Worm (Caenorhabditis elegans): Measurements from ENCODE around the gene vps-16.

The vps-16 gene

ce11 chrIII:6420995-6421404 is 12.0 kb upstream of the vps-16 start (continued):
- TF ChIP-seq ZK337.2 (GFP tag; IDR thresholded peaks at IDR 0.05) (0 out of 2 replicates have a peak, but pooled peaks have one; percentile 39), mep-1 (tag; optimal IDR thresholded peaks at IDR 0.05) (peak; percentile 79), hlh-11 (tag; optimal IDR thresholded peaks at IDR 0.05) (peak; percentile 99), zip-11 (GFP tag; IDR thresholded peaks at IDR 0.05) (no peak), nhr-10 (tag; optimal IDR thresholded peaks at IDR 0.05) (no peak), madf-9 (GFP tag; conservative IDR thresholded peaks at IDR 0.05) (peak; percentile 68), nhr-11 (tag; optimal IDR thresholded peaks at IDR 0.05) (peak; percentile 82), hmg-1.1 (GFP tag; IDR thresholded peaks at IDR 0.05) (peak; percentile 97), nhr-76 (tag; optimal IDR thresholded peaks at IDR 0.05) (peak; percentile 40), attf-4 (tag; optimal IDR thresholded peaks at IDR 0.05) (no peak), Y48G9A.11 (GFP tag; IDR thresholded peaks at IDR 0.05) (no peak), nhr-77 (tag; optimal IDR thresholded peaks at IDR 0.05) (peak; percentile 10), spr-3 (GFP tag; optimal IDR thresholded peaks at IDR 0.05) (peak; percentile 78)

DNA sequence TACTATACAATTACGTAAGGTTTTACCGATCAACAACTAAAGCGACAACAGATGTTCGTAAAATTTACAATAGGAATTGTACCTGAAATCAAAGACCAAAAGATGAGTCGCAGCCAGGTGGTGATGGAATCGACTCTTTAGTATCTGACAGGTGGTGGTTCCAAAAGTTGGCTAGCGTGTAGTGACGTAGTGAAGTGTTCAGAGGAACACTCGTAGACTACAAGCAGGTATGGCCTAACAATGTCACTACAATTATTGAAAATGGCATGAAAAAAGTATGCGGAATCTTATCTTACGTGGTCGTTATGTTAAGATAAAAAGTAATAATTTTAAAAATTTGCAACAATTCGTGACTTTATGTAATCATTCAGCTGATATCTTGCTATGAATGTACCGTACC is 11.6 kb upstream of the vps-16 start:
- TF ChIP-seq aha-1 (tag): peak; percentile 63
- TF ChIP-seq ZK337.2 (GFP tag; IDR thresholded peaks at IDR 0.05): no peak
- no peak for TF ChIP-seq lin-13 (GFP tag; optimal IDR thresholded peaks at IDR 0.05)
- TF ChIP-seq ztf-11 (tag; optimal IDR thresholded peaks at IDR 0.05): no peak
- peak; percentile 45 for TF ChIP-seq nhr-10 (tag; optimal IDR thresholded peaks at IDR 0.05)
- TF ChIP-seq lin-38 (GFP tag; IDR thresholded peaks at IDR 0.05): no peak

DNA sequence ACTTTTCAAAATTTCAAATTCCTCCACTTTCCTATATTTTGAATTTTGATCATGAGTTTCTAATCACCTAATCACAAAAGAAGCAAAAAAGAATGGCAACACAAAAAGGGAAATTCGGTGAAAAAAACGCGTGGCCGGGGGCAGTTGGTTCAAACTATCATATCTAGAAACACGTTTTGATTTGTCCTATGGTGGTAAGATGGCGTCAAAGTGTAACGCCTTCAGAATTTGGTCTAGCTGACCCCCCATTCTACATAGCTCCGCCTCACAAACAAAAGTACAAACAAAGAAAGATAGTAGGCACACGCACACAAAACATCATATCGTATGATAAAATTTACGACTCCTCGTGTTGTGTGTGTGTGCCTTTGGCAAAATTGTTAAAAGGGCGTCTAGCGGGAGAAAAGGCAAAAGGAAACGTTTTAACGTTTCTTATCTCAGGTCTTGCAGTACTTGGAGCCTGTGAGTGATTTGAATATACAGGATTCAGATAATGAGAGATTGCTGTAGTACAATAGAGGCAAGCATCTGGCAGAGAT is 11.0 kb upstream of the vps-16 start:
- TF ChIP-seq unc-62 (GFP tag; optimal IDR thresholded peaks at IDR 0.05 in 1 of 2) (peak in 1 of 2 experiments; percentile 83), unc-62 (tag; optimal IDR thresholded peaks at IDR 0.05) (no peak), Y105C5A.15 (GFP tag; IDR thresholded peaks at IDR 0.05) (no peak), daf-8 (GFP tag; IDR thresholded peaks at IDR 0.05) (no peak), ZK337.2 (GFP tag; IDR thresholded peaks at IDR 0.05) (no peak), F26F4.8 (GFP tag; conservative IDR thresholded peaks at IDR 0.05) (no peak), egl-27 (tag; optimal IDR thresholded peaks at IDR 0.05) (no peak), ceh-20 (GFP tag; IDR thresholded peaks at IDR 0.05) (peak; percentile 31; the same call in 1 of the 2 replicates), daf-12 (tag; optimal IDR thresholded peaks at IDR 0.05) (no peak), cey-2 (tag; optimal IDR thresholded peaks at IDR 0.05; ENCODE audit: borderline replicate concordance, insufficient read depth) (peak; percentile 60), nhr-25 (tag; optimal IDR thresholded peaks at IDR 0.05; ENCODE audit: borderline replicate concordance, insufficient read depth) (no peak), lin-1 (GFP tag; IDR thresholded peaks at IDR 0.05) (0 out of 2 replicates have a peak, but pooled peaks have one; percentile 15), jun-1 (tag; optimal IDR thresholded peaks at IDR 0.05) (no peak), pqm-1 (tag; optimal IDR thresholded peaks at IDR 0.05) (peak; percentile 98), dve-1 (tag; optimal IDR thresholded peaks at IDR 0.05; ENCODE audit: insufficient read depth) (peak; percentile 84), tag-97 (GFP tag; IDR thresholded peaks at IDR 0.05) (no peak), T20F7.1 (GFP tag; optimal IDR thresholded peaks at IDR 0.05) (no peak), nhr-102 (tag; optimal IDR thresholded peaks at IDR 0.05) (peak; percentile 18), nhr-11 (tag; optimal IDR thresholded peaks at IDR 0.05) (no peak), D1046.2 (GFP tag; IDR thresholded peaks at IDR 0.05) (no peak), mep-1 (tag; optimal IDR thresholded peaks at IDR 0.05) (peak; percentile 37), Y5F2A.4 (GFP tag; optimal IDR thresholded peaks at IDR 0.05) (no peak), nhr-77 (tag; optimal IDR thresholded peaks at IDR 0.05) (no peak), aha-1 (tag) (peak; percentile 61), gei-8 (GFP tag; optimal IDR thresholded peaks at IDR 0.05) (no peak), arid-1 (GFP tag; conservative IDR thresholded peaks at IDR 0.05) (no peak), hlh-30 (tag; optimal IDR thresholded peaks at IDR 0.05; ENCODE audit: insufficient read depth) (peak; percentile 82), nhr-48 (tag; optimal IDR thresholded peaks at IDR 0.05) (no peak), nhr-28 (tag; optimal IDR thresholded peaks at IDR 0.05) (peak; percentile 95), ztf-11 (tag; optimal IDR thresholded peaks at IDR 0.05) (no peak), mxl-3 (GFP tag; optimal IDR thresholded peaks at IDR 0.05) (peak; percentile 86), mdl-1 (tag; optimal IDR thresholded peaks at IDR 0.05) (peak; percentile 31 to 76), dpl-1 (GFP tag; optimal IDR thresholded peaks at IDR 0.05) (no peak), T26A8.4 (GFP tag; IDR thresholded peaks at IDR 0.05) (peak; percentile 42), skn-1 (tag; optimal IDR thresholded peaks at IDR 0.05) (no peak), lin-15B (tag; optimal IDR thresholded peaks at IDR 0.05) (no peak), hlh-11 (tag; optimal IDR thresholded peaks at IDR 0.05) (peak; percentile 82)
